Fruit fly (Drosophila melanogaster) whole organism, embryonic: ENCODE measurements around the gene Grip84.
A peak's percentile ranks its signal among the peaks of the same experiment; 100 is the strongest.

Source experiments
- Abd-B ChIP-seq: fragments of 200-800 bp; sonication (Bioruptor generic); optimal IDR thresholded peaks from 2 replicates; lab custom pipeline; 2018; ENCODE audit warnings: missing biosample characterization, mild to moderate bottlenecking, missing genetic modification characterization, moderate library complexity
- CG10979 ChIP-seq: fragments of 200-800 bp; sonication (Bioruptor generic); optimal IDR thresholded peaks from 2 replicates; lab custom pipeline; 2018; ENCODE audit warnings: missing biosample characterization, mild to moderate bottlenecking, missing genetic modification characterization, moderate library complexity
- CG11247 ChIP-seq: fragments of 200-800 bp; sonication (Bioruptor generic); IDR thresholded peaks from 2 replicates; pipeline ENCODE4 v1.3.6; 2022; ENCODE audit warnings: missing biosample characterization, missing genetic modification characterization
- CG11560 ChIP-seq: fragments of 200-800 bp; sonication (Bioruptor generic); IDR thresholded peaks from 3 replicates; pipeline ENCODE4 v1.3.6; 2022; ENCODE audit warnings: missing biosample characterization, missing genetic modification characterization
- CG12236 ChIP-seq: fragments of 200-800 bp; sonication (Bioruptor generic); optimal IDR thresholded peaks from 2 replicates; lab custom pipeline; 2016; ENCODE audit warnings: missing biosample characterization, missing genetic modification characterization
- CG16815 ChIP-seq: fragments of 200-800 bp; sonication (Bioruptor generic); optimal IDR thresholded peaks from 3 replicates; lab custom pipeline; 2017; ENCODE audit warnings: missing biosample characterization, mild to moderate bottlenecking, missing genetic modification characterization
- CG17802 ChIP-seq: fragments of 200-800 bp; sonication (Bioruptor generic); optimal IDR thresholded peaks from 2 replicates; lab custom pipeline; 2018; ENCODE audit warnings: missing biosample characterization, mild to moderate bottlenecking, missing genetic modification characterization, moderate library complexity
- CG1832 ChIP-seq: fragments of 200-800 bp; sonication (Bioruptor generic); optimal IDR thresholded peaks from 2 replicates; lab custom pipeline; 2017; ENCODE audit warnings: missing biosample characterization, mild to moderate bottlenecking, missing genetic modification characterization, inconsistent platforms
- CG3065 ChIP-seq: fragments of 200-800 bp; sonication (Bioruptor generic); optimal IDR thresholded peaks from 2 replicates; lab custom pipeline; 2016; ENCODE audit warnings: missing biosample characterization, missing genetic modification characterization
- CG31441 ChIP-seq: fragments of 200-800 bp; sonication (Bioruptor generic); IDR thresholded peaks from 2 replicates; pipeline ENCODE4 v1.3.6; 2022; ENCODE audit warnings: missing biosample characterization, missing genetic modification characterization
- CG3163 ChIP-seq: fragments of 200-800 bp; sonication (Bioruptor generic); optimal IDR thresholded peaks from 3 replicates; lab custom pipeline; 2016; ENCODE audit warnings: missing biosample characterization, missing genetic modification characterization
- CG4360 ChIP-seq: fragments of 200-800 bp; sonication (Bioruptor generic); IDR thresholded peaks from 2 replicates; pipeline ENCODE4 v1.3.6; 2022; ENCODE audit warnings: missing biosample characterization, missing genetic modification characterization
- CG43689 ChIP-seq: fragments of 200-800 bp; sonication (Bioruptor generic); IDR thresholded peaks from 2 replicates; pipeline ENCODE4 v1.3.6; 2022; ENCODE audit warnings: missing biosample characterization, missing genetic modification characterization
- CG4707 ChIP-seq: fragments of 200-800 bp; sonication (Bioruptor generic); optimal IDR thresholded peaks from 2 replicates; lab custom pipeline; 2018; ENCODE audit warnings: missing biosample characterization, mild to moderate bottlenecking, missing genetic modification characterization, moderate library complexity
- CG5245 ChIP-seq: fragments of 200-800 bp; sonication (Bioruptor generic); optimal IDR thresholded peaks from 3 replicates; lab custom pipeline; 2016; ENCODE audit warnings: missing biosample characterization, missing genetic modification characterization
- CG6689 ChIP-seq: fragments of 200-800 bp; sonication (Bioruptor generic); IDR thresholded peaks from 2 replicates; pipeline ENCODE4 v1.3.6; 2022; ENCODE audit warnings: missing biosample characterization, missing genetic modification characterization
- CG8388 ChIP-seq: fragments of 200-800 bp; sonication (Bioruptor generic); optimal IDR thresholded peaks from 2 replicates; lab custom pipeline; 2019; ENCODE audit warnings: missing biosample characterization, mild to moderate bottlenecking, missing genetic modification characterization, moderate library complexity
- CG9817 ChIP-seq: fragments of 200-800 bp; sonication (Bioruptor generic); optimal IDR thresholded peaks from 2 replicates; lab custom pipeline; 2018; ENCODE audit warnings: missing biosample characterization, mild to moderate bottlenecking, missing genetic modification characterization, moderate library complexity
- CHES-1-like ChIP-seq: fragments of 200-800 bp; sonication (Bioruptor generic); optimal IDR thresholded peaks from 2 replicates; lab custom pipeline; 2016; ENCODE audit warnings: missing biosample characterization, missing genetic modification characterization
- CTCF ChIP-seq: fragments of 200-800 bp; sonication (Bioruptor generic); optimal IDR thresholded peaks from 2 replicates; lab custom pipeline; 2017; ENCODE audit warnings: missing biosample characterization, mild to moderate bottlenecking, missing genetic modification characterization, moderate library complexity
- D19B ChIP-seq: fragments of 200-800 bp; sonication (Bioruptor generic); optimal IDR thresholded peaks from 2 replicates; lab custom pipeline; 2017; ENCODE audit warnings: missing biosample characterization, mild to moderate bottlenecking, missing genetic modification characterization
- Dip3 ChIP-seq: fragments of 200-800 bp; sonication (Bioruptor generic); optimal IDR thresholded peaks from 3 replicates; lab custom pipeline; 2016; ENCODE audit warnings: missing biosample characterization, missing genetic modification characterization
- HmgZ ChIP-seq: fragments of 200-800 bp; sonication (Bioruptor generic); optimal IDR thresholded peaks from 2 replicates; lab custom pipeline; 2018; ENCODE audit warnings: missing biosample characterization, mild to moderate bottlenecking, missing genetic modification characterization
- Hr39 ChIP-seq: fragments of >200 bp; optimal IDR thresholded peaks from 2 replicates; lab custom pipeline; 2017
- MBD-R2 ChIP-seq: fragments of 200-800 bp; sonication (Bioruptor generic); IDR thresholded peaks from 2 replicates; pipeline ENCODE4 v1.3.6; 2022; ENCODE audit warnings: missing biosample characterization, missing genetic modification characterization
- Mad ChIP-seq: fragments of 200-800 bp; sonication (Bioruptor generic); optimal IDR thresholded peaks from 2 replicates; lab custom pipeline; 2016; ENCODE audit warnings: missing biosample characterization, missing genetic modification characterization
- Pdp1 ChIP-seq, 2 experiments: fragments of 200-800 bp; sonication (Bioruptor generic); optimal IDR thresholded peaks; 3 replicates each; lab custom pipeline; 2016; ENCODE audit warnings: missing biosample characterization in 2 of 2, missing genetic modification characterization in 2 of 2, mild to moderate bottlenecking in 1 of 2, moderate library complexity in 1 of 2
- Ravus ChIP-seq: fragments of 200-800 bp; sonication (Bioruptor generic); IDR thresholded peaks from 2 replicates; pipeline ENCODE4 v1.3.6; 2022; ENCODE audit warnings: missing biosample characterization, missing genetic modification characterization
- Sox100B ChIP-seq: fragments of 200-800 bp; sonication (Bioruptor generic); optimal IDR thresholded peaks from 3 replicates; lab custom pipeline; 2018; ENCODE audit warnings: missing biosample characterization, mild to moderate bottlenecking, missing genetic modification characterization
- Ssrp ChIP-seq: fragments of 200-800 bp; sonication (Bioruptor generic); optimal IDR thresholded peaks from 2 replicates; lab custom pipeline; 2018; ENCODE audit warnings: missing biosample characterization, mild to moderate bottlenecking, missing genetic modification characterization, moderate library complexity
- amos ChIP-seq: fragments of 200-800 bp; sonication (Bioruptor generic); IDR thresholded peaks from 2 replicates; pipeline ENCODE4 v1.3.6; 2022; ENCODE audit warnings: missing biosample characterization, missing genetic modification characterization; ENCODE audit not compliant: partially characterized antibody
- ato ChIP-seq: fragments of 200-800 bp; sonication (Bioruptor generic); IDR thresholded peaks from 2 replicates; pipeline ENCODE4 v1.3.6; 2022; ENCODE audit warnings: missing biosample characterization, missing genetic modification characterization; ENCODE audit not compliant: partially characterized antibody
- bab2 ChIP-seq: fragments of 200-800 bp; sonication (Bioruptor generic); optimal IDR thresholded peaks from 2 replicates; lab custom pipeline; 2016; ENCODE audit warnings: missing biosample characterization, missing genetic modification characterization
- cwo ChIP-seq: fragments of 200-800 bp; sonication (Bioruptor generic); optimal IDR thresholded peaks from 3 replicates; lab custom pipeline; 2017; ENCODE audit warnings: missing biosample characterization, missing genetic modification characterization, mild to moderate bottlenecking, moderate library complexity, missing genetic modification reagents
- da ChIP-seq: fragments of 200-800 bp; sonication (Bioruptor generic); optimal IDR thresholded peaks from 2 replicates; lab custom pipeline; 2016; ENCODE audit warnings: missing biosample characterization, missing genetic modification characterization
- danr ChIP-seq: fragments of 200-800 bp; sonication (Bioruptor generic); IDR thresholded peaks from 2 replicates; pipeline ENCODE4 v1.3.6; 2022; ENCODE audit warnings: missing biosample characterization, missing genetic modification characterization
- dati ChIP-seq: fragments of 200-800 bp; sonication (Bioruptor generic); IDR thresholded peaks from 2 replicates; pipeline ENCODE4 v1.3.6; 2022; ENCODE audit warnings: missing biosample characterization, missing genetic modification characterization
- dysf ChIP-seq: fragments of 200-800 bp; sonication (Bioruptor generic); IDR thresholded peaks from 3 replicates; pipeline ENCODE4 v1.3.6; 2022; ENCODE audit warnings: missing biosample characterization, missing genetic modification characterization
- eve ChIP-seq, 2 experiments: fragments of >200 bp; optimal IDR thresholded peaks; 2 replicates each; lab custom pipeline; 2017; ENCODE audit warnings: missing biosample characterization in 2 of 2, missing genetic modification characterization in 2 of 2
- fd64A ChIP-seq: fragments of 200-800 bp; sonication (Bioruptor generic); optimal IDR thresholded peaks from 3 replicates; lab custom pipeline; 2018; ENCODE audit warnings: missing biosample characterization, mild to moderate bottlenecking, missing genetic modification characterization
- grau ChIP-seq: fragments of 200-800 bp; optimal IDR thresholded peaks from 3 replicates; lab custom pipeline; 2019; ENCODE audit warnings: missing biosample characterization, mild to moderate bottlenecking, missing genetic modification characterization, moderate library complexity
- kni ChIP-seq: fragments of 200-800 bp; sonication (Bioruptor generic); optimal IDR thresholded peaks from 3 replicates; lab custom pipeline; 2017; ENCODE audit warnings: mild to moderate bottlenecking, missing biosample characterization, missing genetic modification reagents, missing genetic modification characterization
- lbe ChIP-seq: fragments of 200-800 bp; sonication (Bioruptor generic); optimal IDR thresholded peaks from 2 replicates; lab custom pipeline; 2016; ENCODE audit warnings: missing biosample characterization, mild to moderate bottlenecking, missing genetic modification characterization
- luna ChIP-seq: fragments of 200-800 bp; sonication (Bioruptor generic); optimal IDR thresholded peaks from 2 replicates; lab custom pipeline; 2016; ENCODE audit warnings: missing biosample characterization, missing genetic modification characterization
- nerfin-2 ChIP-seq: fragments of 200-800 bp; sonication (Bioruptor generic); IDR thresholded peaks from 2 replicates; pipeline ENCODE4 v1.3.6; 2022; ENCODE audit warnings: missing biosample characterization, missing genetic modification characterization; ENCODE audit not compliant: partially characterized antibody
- phol ChIP-seq: fragments of 200-800 bp; sonication (Bioruptor generic); optimal IDR thresholded peaks from 3 replicates; lab custom pipeline; 2018; ENCODE audit warnings: missing biosample characterization, mild to moderate bottlenecking, missing genetic modification characterization, moderate library complexity
- sens ChIP-seq: fragments of 200-800 bp; sonication (Bioruptor generic); peaks from one replicate; lab custom pipeline; 2016; ENCODE audit warnings: missing biosample characterization, missing genetic modification characterization
- sisA ChIP-seq: fragments of 200-800 bp; sonication (Bioruptor generic); IDR thresholded peaks from 2 replicates; pipeline ENCODE4 v1.3.6; 2022; ENCODE audit warnings: missing biosample characterization, missing genetic modification characterization
- slp2 ChIP-seq: fragments of 200-800 bp; sonication (Bioruptor generic); optimal IDR thresholded peaks from 2 replicates; lab custom pipeline; 2016; ENCODE audit warnings: missing biosample characterization, missing genetic modification characterization
- tap ChIP-seq: fragments of 200-800 bp; optimal IDR thresholded peaks from 3 replicates; lab custom pipeline; 2019; ENCODE audit warnings: missing biosample characterization, mild to moderate bottlenecking, missing genetic modification characterization, moderate library complexity
- trh ChIP-seq: fragments of 200-800 bp; sonication (Bioruptor generic); optimal IDR thresholded peaks from 2 replicates; lab custom pipeline; 2016; ENCODE audit warnings: missing biosample characterization, missing genetic modification characterization
- twi ChIP-seq: fragments of 200-800 bp; optimal IDR thresholded peaks from 2 replicates; lab custom pipeline; 2019; ENCODE audit warnings: missing biosample characterization, mild to moderate bottlenecking, missing genetic modification characterization, moderate library complexity

Grip84 gene

dm6 chrX:19604997-19605396 lies 39.4 kb upstream of the Grip84 start, which contains the start of gene CG14207 (continued):
- TF ChIP-seq slp2 (GFP tag; lab: Kevin White, UChicago) (no peak), Pdp1 (GFP tag; optimal IDR thresholded peaks at IDR 0.05; lab: Kevin White, UChicago) (peak in 1 of 2 experiments; percentile 6), lbe (GFP tag; lab: Kevin White, UChicago) (peak; percentile 42), Mad (GFP tag; lab: Kevin White, UChicago) (no peak), CG4707 (GFP tag; lab: Kevin White, UChicago) (no peak), Ravus (GFP tag; lab: Robert Waterston, UW) (no peak), CG12236 (no peak), dysf (GFP tag; lab: Robert Waterston, UW) (no peak), bab2 (no peak), CG3163 (GFP tag; lab: Kevin White, UChicago) (peak; percentile 19), CG5245 (GFP tag; lab: Kevin White, UChicago) (no peak), MBD-R2 (GFP tag; lab: Robert Waterston, UW) (peak; percentile 21; the same call in 1 of the 2 replicates), danr (no peak), CG11247 (GFP tag; lab: Robert Waterston, UW) (peak; percentile 30; the same call in 1 of the 2 replicates), CG8388 (GFP tag; lab: Kevin White, UChicago) (no peak), amos (GFP tag; lab: Robert Waterston, UW) (peak; percentile 67; the same call in 1 of the 2 replicates), Hr39 (lab: Kevin White, UChicago) (no peak), sens (GFP tag; lab: Kevin White, UChicago) (peak; percentile 63), ato (GFP tag; lab: Robert Waterston, UW) (peak; percentile 82), da (GFP tag; lab: Kevin White, UChicago) (no peak), CG3065 (no peak), sisA (GFP tag; lab: Robert Waterston, UW) (no peak), trh (GFP tag; lab: Kevin White, UChicago) (no peak), twi (tag; lab: Kevin White, UChicago) (no peak), grau (tag; lab: Kevin White, UChicago) (peak; percentile 25), CG16815 (GFP tag; lab: Kevin White, UChicago) (no peak), CG17802 (no peak), tap (no peak), eve (GFP tag; optimal IDR thresholded peaks at IDR 0.05; lab: Kevin White, UChicago) (no peak), CG1832 (no peak), Abd-B (GFP tag; lab: Kevin White, UChicago) (no peak), HmgZ (peak; percentile 62), D19B (GFP tag; lab: Kevin White, UChicago) (no peak), Dip3 (GFP tag; lab: Kevin White, UChicago) (peak; percentile 2), CHES-1-like (GFP tag; lab: Kevin White, UChicago) (peak; percentile 34), CG43689 (no peak), CG4360 (GFP tag; lab: Robert Waterston, UW) (no peak), CG31441 (GFP tag; lab: Robert Waterston, UW) (0 out of 2 replicates have a peak, but pooled peaks have one; percentile 14), Sox100B (GFP tag; lab: Kevin White, UChicago) (no peak), luna (GFP tag; lab: Kevin White, UChicago) (no peak), fd64A (GFP tag; lab: Kevin White, UChicago) (no peak), CTCF (GFP tag; lab: Kevin White, UChicago) (no peak), CG9817 (tag; lab: Kevin White, UChicago) (no peak), nerfin-2 (GFP tag; lab: Robert Waterston, UW) (peak; percentile 83), cwo (no peak), CG11560 (tag; lab: Robert Waterston, UW) (no peak), CG6689 (GFP tag; lab: Robert Waterston, UW) (no peak), kni (no peak), CG10979 (no peak), Ssrp (no peak), dati (GFP tag; lab: Robert Waterston, UW) (no peak), phol (tag; lab: Kevin White, UChicago) (no peak)
